Fruit fly (Drosophila melanogaster) whole organism, pupa: ENCODE data around the gene rempA.
A peak's percentile ranks its signal among the peaks of the same experiment; 100 is the strongest.

Experiments
- CG13204 ChIP-seq: fragments of 200-800 bp; sonication (Bioruptor generic); optimal IDR thresholded peaks from 2 replicates; lab custom pipeline; 2018; ENCODE audit warnings: missing biosample characterization, mild to moderate bottlenecking, missing genetic modification characterization, moderate library complexity
- CG32121 ChIP-seq: fragments of 200-800 bp; sonication (Bioruptor generic); IDR thresholded peaks from 2 replicates; pipeline ENCODE4 v1.3.6; 2022; ENCODE audit warnings: missing biosample characterization, missing genetic modification characterization
- CG4496 ChIP-seq: fragments of 200-800 bp; sonication (Bioruptor generic); IDR thresholded peaks from 3 replicates; pipeline ENCODE4 v1.3.6; 2022; ENCODE audit warnings: missing biosample characterization, missing genetic modification characterization
- CG9948 ChIP-seq: fragments of 200-800 bp; sonication (Bioruptor generic); optimal IDR thresholded peaks from 2 replicates; lab custom pipeline; 2018; ENCODE audit warnings: missing biosample characterization, mild to moderate bottlenecking, missing genetic modification characterization, moderate library complexity
- EcR ChIP-seq: fragments of 200-800 bp; sonication (Bioruptor generic); optimal IDR thresholded peaks from 3 replicates; lab custom pipeline; 2019; ENCODE audit warnings: missing biosample characterization, missing genetic modification characterization, mild to moderate bottlenecking, moderate library complexity, missing genetic modification reagents
- Ets98B ChIP-seq: fragments of 200-800 bp; sonication (Bioruptor generic); IDR thresholded peaks from 2 replicates; pipeline ENCODE4 v1.3.6; 2022; ENCODE audit warnings: missing biosample characterization, missing genetic modification characterization
- Pif1A ChIP-seq: fragments of 200-800 bp; sonication (Bioruptor generic); optimal IDR thresholded peaks from 3 replicates; lab custom pipeline; 2016; ENCODE audit warnings: missing biosample characterization, missing genetic modification characterization
- Pif1B ChIP-seq: fragments of 200-800 bp; sonication (Bioruptor generic); optimal IDR thresholded peaks from 3 replicates; lab custom pipeline; 2016; ENCODE audit warnings: missing biosample characterization, missing genetic modification characterization
- Snoo ChIP-seq: fragments of 200-800 bp; sonication (Bioruptor generic); optimal IDR thresholded peaks from 3 replicates; lab custom pipeline; 2017; ENCODE audit warnings: missing biosample characterization, mild to moderate bottlenecking, missing genetic modification characterization, inconsistent platforms

DNA sequence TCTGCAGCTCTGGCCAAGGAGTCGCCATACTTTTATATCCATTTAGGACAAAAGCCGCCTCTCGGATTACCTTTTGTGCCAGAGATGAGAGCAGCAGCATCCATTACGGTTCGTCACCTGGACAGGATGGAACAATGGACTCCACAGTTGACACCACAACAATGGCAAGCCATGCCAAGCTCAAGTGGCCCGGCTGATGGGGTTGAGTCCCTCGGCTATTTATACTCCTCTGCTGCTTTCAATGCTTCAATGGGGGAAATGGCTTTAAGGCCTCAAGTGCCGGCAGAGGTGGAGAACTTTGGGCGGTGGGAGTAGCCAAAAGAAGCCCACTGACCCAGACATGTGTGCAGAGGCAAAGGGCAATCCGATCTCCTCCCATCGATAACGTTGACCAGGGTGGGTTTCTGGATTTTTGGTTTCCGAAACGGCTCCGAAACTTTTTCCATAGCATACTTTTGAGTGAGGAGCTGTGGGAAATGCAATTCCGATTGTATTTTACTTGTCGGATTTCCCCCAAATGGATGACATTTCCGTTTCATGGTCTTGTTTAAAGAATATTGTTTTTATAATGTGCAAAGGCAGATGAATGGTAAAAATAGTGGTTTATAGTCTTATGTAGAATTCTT is 16.6 kb upstream of the rempA start, which contains the start of gene Ptth:
- TF ChIP-seq Pif1B (GFP tag; lab: Kevin White, UChicago) (no peak), CG9948 (tag; lab: Kevin White, UChicago) (no peak), EcR (no peak), CG13204 (GFP tag; lab: Kevin White, UChicago) (no peak), Pif1A (GFP tag; lab: Kevin White, UChicago) (no peak), Ets98B (no peak), Snoo (tag; lab: Kevin White, UChicago) (no peak), CG4496 (GFP tag; lab: Robert Waterston, UW) (0 out of 3 replicates have a peak, but pooled peaks have one; percentile 16), CG32121 (GFP tag; lab: Robert Waterston, UW) (no peak)
